Worm (Caenorhabditis elegans) whole organism, L3 larva: ENCODE results near the gene tbc-14.

Source experiments
- R02D3.7 ChIP-seq: fragments of 150-350 bp; optimal IDR thresholded peaks from 2 replicates; lab custom pipeline; 2014; ENCODE audit warnings: missing biosample characterization, missing genetic modification characterization
- ZK546.5 ChIP-seq: sonication (generic microtip); optimal IDR thresholded peaks from 2 replicates; lab custom pipeline; 2017; ENCODE audit warnings: missing biosample characterization, missing genetic modification characterization
- ama-1 ChIP-seq: fragments of 150-350 bp; optimal IDR thresholded peaks from 2 replicates; lab custom pipeline; 2018
- ceh-16 ChIP-seq: sonication (generic microtip); optimal IDR thresholded peaks from 2 replicates; lab custom pipeline; 2017; ENCODE audit warnings: missing biosample characterization, missing genetic modification characterization
- ceh-28 ChIP-seq: fragments of 150-350 bp; optimal IDR thresholded peaks from 2 replicates; lab custom pipeline; 2014; ENCODE audit warnings: missing biosample characterization, missing genetic modification reagents, missing genetic modification characterization
- ceh-82 ChIP-seq: fragments of 150-350 bp; optimal IDR thresholded peaks from 2 replicates; lab custom pipeline; 2014; ENCODE audit warnings: missing biosample characterization, missing genetic modification characterization
- egl-27 ChIP-seq: sonication (generic microtip); optimal IDR thresholded peaks from 4 replicates; lab custom pipeline; 2017; ENCODE audit warnings: missing biosample characterization, missing genetic modification reagents, missing genetic modification characterization
- egl-5 ChIP-seq: fragments of 150-350 bp; optimal IDR thresholded peaks from 2 replicates; lab custom pipeline; 2017; ENCODE audit warnings: missing biosample characterization, missing genetic modification reagents, missing genetic modification characterization, inconsistent platforms
- elt-1 ChIP-seq: fragments of 150-350 bp; optimal IDR thresholded peaks from 2 replicates; lab custom pipeline; 2014; ENCODE audit warnings: missing biosample characterization, missing genetic modification characterization
- elt-2 ChIP-seq: sonication (generic microtip); optimal IDR thresholded peaks from 2 replicates; lab custom pipeline; 2016; ENCODE audit warnings: missing genetic modification reagents, mild to moderate bottlenecking, missing genetic modification characterization, missing compliant biosample characterization
- elt-3 ChIP-seq, 3 experiments: fragments of 150-350 bp in 1 of 3; sonication (generic microtip) in 2 of 3; optimal IDR thresholded peaks; 2 replicates in 2 of 3; 4 replicates in 1 of 3; lab custom pipeline; 2014 to 2017; ENCODE audit warnings: missing biosample characterization in 3 of 3, missing genetic modification characterization in 3 of 3
- eor-1 ChIP-seq, 2 experiments: fragments of 150-350 bp; optimal IDR thresholded peaks; 2 replicates each; lab custom pipeline; 2014 to 2018; ENCODE audit warnings: missing biosample characterization in 2 of 2, missing genetic modification characterization in 2 of 2
- fkh-10 ChIP-seq: sonication (generic microtip); optimal IDR thresholded peaks from 2 replicates; lab custom pipeline; 2017; ENCODE audit warnings: missing biosample characterization, missing genetic modification reagents, missing genetic modification characterization
- fkh-2 ChIP-seq: fragments of 150-350 bp; optimal IDR thresholded peaks from 2 replicates; lab custom pipeline; 2014; ENCODE audit warnings: missing biosample characterization, missing genetic modification reagents, missing genetic modification characterization
- fos-1 ChIP-seq: fragments of 150-350 bp; optimal IDR thresholded peaks from 2 replicates; lab custom pipeline; 2014; ENCODE audit warnings: missing biosample characterization, missing genetic modification characterization
- hmg-11 ChIP-seq: sonication (generic microtip); optimal IDR thresholded peaks from 2 replicates; lab custom pipeline; 2016; ENCODE audit warnings: missing genetic modification characterization, missing compliant biosample characterization
- jun-1 ChIP-seq: fragments of 150-350 bp; optimal IDR thresholded peaks from 2 replicates; lab custom pipeline; 2014; ENCODE audit warnings: missing biosample characterization, missing genetic modification reagents, missing genetic modification characterization
- lin-15B ChIP-seq: fragments of 150-350 bp; optimal IDR thresholded peaks from 2 replicates; lab custom pipeline; 2014; ENCODE audit warnings: missing biosample characterization, missing genetic modification characterization
- lin-39 ChIP-seq: fragments of 150-350 bp; optimal IDR thresholded peaks from 2 replicates; lab custom pipeline; 2018; ENCODE audit warnings: missing biosample characterization, missing genetic modification reagents, missing genetic modification characterization
- mdl-1 ChIP-seq: fragments of 150-350 bp; optimal IDR thresholded peaks from 2 replicates; lab custom pipeline; 2014; ENCODE audit warnings: missing biosample characterization, missing genetic modification characterization
- nfya-1 ChIP-seq: sonication (generic microtip); optimal IDR thresholded peaks from 2 replicates; lab custom pipeline; 2017; ENCODE audit warnings: missing genetic modification characterization, mild to moderate bottlenecking, missing compliant biosample characterization, antibody characterized with exemption, moderate library complexity; ENCODE audit not compliant: insufficient read depth
- nhr-11 ChIP-seq: fragments of 150-350 bp; optimal IDR thresholded peaks from 2 replicates; lab custom pipeline; 2014; ENCODE audit warnings: missing biosample characterization, missing genetic modification characterization
- nhr-12 ChIP-seq: fragments of 150-350 bp; optimal IDR thresholded peaks from 2 replicates; lab custom pipeline; 2014; ENCODE audit warnings: missing biosample characterization, missing genetic modification characterization
- nhr-23 ChIP-seq: fragments of 150-350 bp; optimal IDR thresholded peaks from 2 replicates; lab custom pipeline; 2014; ENCODE audit warnings: missing biosample characterization, missing genetic modification reagents, missing genetic modification characterization
- nhr-25 ChIP-seq: sonication (generic microtip); optimal IDR thresholded peaks from 2 replicates; lab custom pipeline; 2017; ENCODE audit warnings: missing biosample characterization, missing genetic modification characterization
- nhr-43 ChIP-seq: sonication (generic microtip); optimal IDR thresholded peaks from 2 replicates; lab custom pipeline; 2016; ENCODE audit warnings: mild to moderate bottlenecking, missing genetic modification characterization, missing compliant biosample characterization; ENCODE audit not compliant: poor library complexity, severe bottlenecking
- nhr-67 ChIP-seq: fragments of 150-350 bp; optimal IDR thresholded peaks from 2 replicates; lab custom pipeline; 2014; ENCODE audit warnings: missing biosample characterization, missing genetic modification characterization
- nhr-77 ChIP-seq: fragments of 150-350 bp; optimal IDR thresholded peaks from 2 replicates; lab custom pipeline; 2014; ENCODE audit warnings: missing biosample characterization, missing genetic modification characterization
- pha-4 ChIP-seq: fragments of 150-350 bp; optimal IDR thresholded peaks from 2 replicates; lab custom pipeline; 2014; ENCODE audit warnings: missing biosample characterization, missing genetic modification reagents, missing genetic modification characterization
- pqm-1 ChIP-seq: fragments of 150-350 bp; optimal IDR thresholded peaks from 2 replicates; lab custom pipeline; 2017; ENCODE audit warnings: missing biosample characterization, missing genetic modification characterization, inconsistent platforms
- sea-2 ChIP-seq: fragments of 150-350 bp; sonication (generic microtip); optimal IDR thresholded peaks from 4 replicates; lab custom pipeline; 2014; ENCODE audit warnings: missing biosample characterization, missing genetic modification reagents, missing genetic modification characterization
- skn-1 ChIP-seq: fragments of 150-350 bp; optimal IDR thresholded peaks from 2 replicates; lab custom pipeline; 2014; ENCODE audit warnings: missing biosample characterization, missing genetic modification characterization
- snpc-4 ChIP-seq: fragments of 150-350 bp; optimal IDR thresholded peaks from 2 replicates; lab custom pipeline; 2014; ENCODE audit warnings: missing biosample characterization, missing genetic modification characterization
- tbx-2 ChIP-seq: sonication (generic microtip); optimal IDR thresholded peaks from 2 replicates; lab custom pipeline; 2016; ENCODE audit warnings: mild to moderate bottlenecking, missing genetic modification characterization, missing compliant biosample characterization
- unc-62 ChIP-seq: fragments of 150-350 bp; sonication (generic microtip); optimal IDR thresholded peaks from 4 replicates; lab custom pipeline; 2014; ENCODE audit warnings: missing biosample characterization, missing genetic modification reagents, missing genetic modification characterization
- zag-1 ChIP-seq: fragments of 150-350 bp; optimal IDR thresholded peaks from 2 replicates; lab custom pipeline; 2014; ENCODE audit warnings: missing biosample characterization, missing genetic modification characterization
- ztf-11 ChIP-seq: fragments of 150-350 bp; optimal IDR thresholded peaks from 2 replicates; lab custom pipeline; 2014; ENCODE audit warnings: missing biosample characterization, missing genetic modification characterization
- ztf-4 ChIP-seq: fragments of 150-350 bp; optimal IDR thresholded peaks from 2 replicates; lab custom pipeline; 2014; ENCODE audit warnings: missing biosample characterization, missing genetic modification characterization

tbc-14 gene

DNA sequence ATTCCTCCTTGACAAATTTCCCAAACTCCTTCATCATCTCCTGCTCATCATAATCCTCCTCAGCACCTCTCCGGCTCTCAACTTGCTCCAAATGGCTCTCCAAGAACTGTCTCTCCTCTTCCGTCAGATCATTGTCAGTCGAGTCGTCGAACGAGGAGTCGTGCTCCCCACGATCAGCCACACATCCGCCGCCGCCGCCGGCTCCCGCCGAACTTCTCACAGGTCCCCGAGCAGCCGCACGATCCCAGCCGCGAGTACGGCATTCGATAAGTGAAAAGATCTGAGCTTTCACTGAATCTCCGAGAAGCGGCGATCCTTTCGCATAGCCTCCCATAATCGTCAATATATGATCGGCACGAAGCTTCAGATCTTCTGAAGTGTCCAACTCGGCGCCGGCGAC, 3.9 kb upstream of the tbc-14 start:
- TF ChIP-seq elt-1 (no peak), ztf-11 (tag; lab: Kevin White, UChicago) (no peak), zag-1 (tag; lab: Kevin White, UChicago) (no peak), mdl-1 (tag; lab: Kevin White, UChicago) (no peak), sea-2 (GFP tag; lab: Kevin White, UChicago) (no peak), elt-3 (tag; optimal IDR thresholded peaks at IDR 0.05; lab: Kevin White, UChicago) (no peak), fos-1 (tag; lab: Kevin White, UChicago) (no peak), pqm-1 (no peak)

DNA sequence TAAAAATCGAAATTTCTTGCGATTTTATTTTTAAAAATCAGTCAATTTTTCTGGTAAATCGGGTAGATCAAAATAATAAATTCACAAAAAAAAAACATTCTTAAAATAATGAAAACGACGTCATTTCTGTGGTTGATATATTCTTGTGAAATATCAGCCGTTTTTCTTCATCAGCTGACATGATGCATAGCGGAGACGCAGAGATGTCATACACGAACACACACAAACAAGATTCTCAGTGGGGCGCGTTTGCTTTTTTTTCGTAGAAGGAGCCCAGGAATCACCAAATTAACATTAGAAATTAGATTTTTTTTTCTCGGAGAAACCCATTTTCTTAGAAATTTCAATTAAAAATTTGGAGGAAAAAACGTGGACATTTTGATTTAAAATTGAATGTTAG, 275 bp upstream of the tbc-14 start:
- no peak for TF ChIP-seq nhr-67
- peak; percentile 22 for TF ChIP-seq unc-62
- no peak for TF ChIP-seq nhr-12 (tag; lab: Kevin White, UChicago)
- TF ChIP-seq lin-15B (tag; lab: Kevin White, UChicago): peak; percentile 97
- peak; percentile 84 for TF ChIP-seq nhr-23
- TF ChIP-seq skn-1 (tag; lab: Kevin White, UChicago): peak; percentile 77
- TF ChIP-seq fkh-2 (tag; lab: Kevin White, UChicago): peak; percentile 73
- no peak for TF ChIP-seq ceh-82
- TF ChIP-seq nfya-1 (tag; lab: Kevin White, UChicago): peak; percentile 95
- TF ChIP-seq fkh-10 (GFP tag; lab: Kevin White, UChicago): peak; percentile 57
- no peak for TF ChIP-seq egl-27 (tag; lab: Kevin White, UChicago)
- TF ChIP-seq elt-1: no peak
- peak; percentile 47 for TF ChIP-seq hmg-11 (tag; lab: Kevin White, UChicago)
- TF ChIP-seq snpc-4 (tag; lab: Kevin White, UChicago): peak; percentile 87
- TF ChIP-seq eor-1 (tag; optimal IDR thresholded peaks at IDR 0.05; lab: Kevin White, UChicago): no peak
- TF ChIP-seq jun-1 (tag; lab: Kevin White, UChicago): peak; percentile 57
- peak; percentile 34 for TF ChIP-seq nhr-43 (tag; lab: Kevin White, UChicago)
- peak; percentile 66 for TF ChIP-seq elt-2 (tag; lab: Kevin White, UChicago)
- peak; percentile 63 for TF ChIP-seq ama-1 (lab: Kevin White, UChicago)
- TF ChIP-seq nhr-11 (tag; lab: Kevin White, UChicago): peak; percentile 51
- no peak for TF ChIP-seq nhr-77 (tag; lab: Kevin White, UChicago)
- TF ChIP-seq egl-5 (tag; lab: Kevin White, UChicago): peak; percentile 84
- peak; percentile 97 for TF ChIP-seq pha-4 (tag; lab: Kevin White, UChicago)
- TF ChIP-seq ceh-28 (tag; lab: Kevin White, UChicago): peak; percentile 64
- peak; percentile 64 for TF ChIP-seq pqm-1
- TF ChIP-seq nhr-25 (tag; lab: Kevin White, UChicago): peak; percentile 73
- TF ChIP-seq ceh-16: no peak
- peak; percentile 5 for TF ChIP-seq tbx-2 (tag; lab: Kevin White, UChicago)
- peak; percentile 77 for TF ChIP-seq lin-39 (tag; lab: Kevin White, UChicago)

DNA sequence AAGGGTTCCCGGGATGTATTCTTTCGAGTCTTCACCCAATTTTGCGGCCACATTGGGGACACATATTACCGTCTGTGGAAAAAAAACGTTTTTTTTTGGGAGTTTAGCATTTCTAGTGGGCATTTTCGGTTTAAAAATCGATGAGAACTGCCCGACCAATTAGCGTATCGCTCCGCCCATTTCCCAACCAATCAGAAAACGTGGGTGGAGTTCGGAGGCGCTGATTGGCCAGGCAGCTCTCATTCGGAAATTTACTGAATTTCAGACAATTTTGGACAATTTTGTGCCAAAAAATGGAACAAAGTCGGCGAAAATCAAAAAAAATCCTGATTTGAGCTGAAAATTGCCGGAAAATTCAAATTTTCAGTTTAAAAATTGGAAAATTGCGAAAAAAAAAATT, 796 bp downstream of the tbc-14 start:
- TF ChIP-seq nfya-1 (tag; lab: Kevin White, UChicago) (peak; percentile 99), skn-1 (tag; lab: Kevin White, UChicago) (no peak)

DNA sequence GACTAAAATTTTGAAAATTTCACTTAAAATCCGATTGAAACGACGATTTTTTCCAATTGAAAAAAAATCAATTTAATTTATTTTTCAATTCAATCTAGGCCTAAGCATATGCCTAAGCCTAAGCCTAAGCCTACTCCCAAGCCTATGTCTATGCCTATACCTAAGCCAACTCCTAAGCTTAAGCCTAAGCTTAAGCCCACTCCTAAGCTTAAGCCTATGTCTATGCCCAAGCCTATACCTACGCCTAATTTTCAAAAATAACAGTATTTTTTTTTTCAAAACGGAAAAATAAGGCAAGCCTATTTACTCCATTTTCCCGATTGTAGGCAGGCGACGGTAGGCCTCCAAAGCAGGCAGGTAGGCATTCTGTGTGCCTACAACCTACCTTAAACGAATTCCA, 3.1 kb downstream of the tbc-14 start:
- TF ChIP-seq fos-1 (tag; lab: Kevin White, UChicago) (no peak), elt-2 (tag; lab: Kevin White, UChicago) (no peak), ZK546.5 (no peak), ztf-4 (tag; lab: Kevin White, UChicago) (no peak), fkh-2 (tag; lab: Kevin White, UChicago) (no peak), elt-1 (no peak), hmg-11 (tag; lab: Kevin White, UChicago) (no peak), skn-1 (tag; lab: Kevin White, UChicago) (no peak), ama-1 (lab: Kevin White, UChicago) (no peak), egl-5 (tag; lab: Kevin White, UChicago) (no peak), ceh-28 (tag; lab: Kevin White, UChicago) (no peak), R02D3.7 (tag; lab: Kevin White, UChicago) (no peak)
